Fruit fly (Drosophila melanogaster) whole organism, wandering third instar larva: Measurements from ENCODE around the gene CG31872.

Source experiments
- Abd-B ChIP-seq: fragments of >200 bp; optimal IDR thresholded peaks from 2 replicates; lab custom pipeline; 2017; ENCODE audit warnings: missing biosample characterization, missing genetic modification characterization
- CrebA ChIP-seq: fragments of 200-800 bp; sonication (Bioruptor generic); optimal IDR thresholded peaks from 2 replicates; lab custom pipeline; 2016; ENCODE audit warnings: missing biosample characterization, mild to moderate bottlenecking, missing genetic modification characterization, borderline replicate concordance
- Dfd ChIP-seq: fragments of >200 bp; optimal IDR thresholded peaks from 2 replicates; lab custom pipeline; 2017; ENCODE audit warnings: missing biosample characterization, missing genetic modification characterization
- Dif ChIP-seq: fragments of 200-275, 200-300 bp; sonication (Bioruptor generic); optimal IDR thresholded peaks from 2 replicates; lab custom pipeline; 2018; ENCODE audit warnings: missing biosample characterization, missing genetic modification characterization; ENCODE audit not compliant: partially characterized antibody
- GATAd ChIP-seq: sonication (Bioruptor generic); optimal IDR thresholded peaks from 2 replicates; lab custom pipeline; 2016; ENCODE audit warnings: missing biosample characterization, missing genetic modification characterization
- Hnf4 ChIP-seq: fragments of 200-800 bp; sonication (Bioruptor generic); optimal IDR thresholded peaks from 2 replicates; lab custom pipeline; 2016; ENCODE audit warnings: missing biosample characterization, mild to moderate bottlenecking, missing genetic modification characterization
- Hr78 ChIP-seq: fragments of >200 bp; optimal IDR thresholded peaks from 2 replicates; lab custom pipeline; 2017; ENCODE audit warnings: missing biosample characterization, missing genetic modification characterization
- Hr83 ChIP-seq: fragments of 200-300 bp; sonication (Bioruptor generic); optimal IDR thresholded peaks from 2 replicates; lab custom pipeline; 2016; ENCODE audit warnings: missing biosample characterization, mild to moderate bottlenecking, missing genetic modification characterization, moderate library complexity; ENCODE audit not compliant: poor library complexity, severe bottlenecking
- Jra ChIP-seq: sonication (Bioruptor generic); optimal IDR thresholded peaks from 2 replicates; lab custom pipeline; 2016; ENCODE audit warnings: missing biosample characterization, missing genetic modification characterization
- N ChIP-seq: fragments of >200 bp; optimal IDR thresholded peaks from 2 replicates; lab custom pipeline; 2018; ENCODE audit warnings: missing biosample characterization, missing external identifiers, missing genetic modification characterization
- OdsH ChIP-seq: fragments of 200-800 bp; sonication (Bioruptor generic); optimal IDR thresholded peaks from 2 replicates; lab custom pipeline; 2016; ENCODE audit warnings: missing biosample characterization, mild to moderate bottlenecking, missing genetic modification characterization
- Sp1 ChIP-seq: fragments of 200-800 bp; sonication (Bioruptor generic); optimal IDR thresholded peaks from 3 replicates; lab custom pipeline; 2019; ENCODE audit warnings: missing biosample characterization, mild to moderate bottlenecking, missing genetic modification characterization, moderate library complexity
- Vsx2 ChIP-seq: fragments of 200-300, 225-300 bp; sonication (Bioruptor generic); optimal IDR thresholded peaks from 2 replicates; lab custom pipeline; 2018; ENCODE audit warnings: missing biosample characterization, missing genetic modification characterization; ENCODE audit not compliant: partially characterized antibody
- br ChIP-seq: fragments of 200-800 bp; sonication (Bioruptor generic); optimal IDR thresholded peaks from 2 replicates; lab custom pipeline; 2016; ENCODE audit warnings: missing biosample characterization, missing genetic modification characterization
- brk ChIP-seq: fragments of 200-800 bp; sonication (Bioruptor generic); optimal IDR thresholded peaks from 2 replicates; lab custom pipeline; 2016; ENCODE audit warnings: missing biosample characterization, mild to moderate bottlenecking, missing genetic modification characterization
- dl ChIP-seq, 2 experiments: fragments of 175-275, 200-275 bp in 1 of 2; fragments of 200-275 bp in 1 of 2; sonication (Bioruptor generic); optimal IDR thresholded peaks; lab custom pipeline; 2018; ENCODE audit warnings: mild to moderate bottlenecking in 2 of 2, missing biosample characterization in 2 of 2, missing genetic modification characterization in 2 of 2, moderate library complexity in 2 of 2; ENCODE audit not compliant: partially characterized antibody in 2 of 2, insufficient read depth in 1 of 2
- dmrt93B ChIP-seq: fragments of 200-800 bp; sonication (Bioruptor generic); optimal IDR thresholded peaks from 2 replicates; lab custom pipeline; 2018; ENCODE audit warnings: missing biosample characterization, mild to moderate bottlenecking, missing genetic modification characterization
- ey ChIP-seq: fragments of 200-800 bp; sonication (Bioruptor generic); optimal IDR thresholded peaks from 2 replicates; lab custom pipeline; 2016; ENCODE audit warnings: missing biosample characterization, missing genetic modification characterization
- foxo ChIP-seq, 2 experiments: fragments of 200-800 bp; sonication (Bioruptor generic); optimal IDR thresholded peaks; 2 replicates in 1 of 2; 3 replicates in 1 of 2; lab custom pipeline; 2016 to 2017; ENCODE audit warnings: missing biosample characterization in 2 of 2, missing genetic modification characterization in 2 of 2
- fru ChIP-seq: fragments of 200-800 bp; sonication (Bioruptor generic); optimal IDR thresholded peaks from 3 replicates; lab custom pipeline; 2016; ENCODE audit warnings: missing biosample characterization, mild to moderate bottlenecking, missing genetic modification characterization
- h ChIP-seq: fragments of 200-800 bp; sonication (Bioruptor generic); optimal IDR thresholded peaks from 3 replicates; lab custom pipeline; 2016; ENCODE audit warnings: missing biosample characterization, mild to moderate bottlenecking, missing genetic modification characterization
- jim ChIP-seq: fragments of 175-275, 200-325 bp; sonication (Bioruptor generic); optimal IDR thresholded peaks from 2 replicates; lab custom pipeline; 2016; ENCODE audit warnings: missing biosample characterization, mild to moderate bottlenecking, missing genetic modification characterization
- lola ChIP-seq: fragments of >200 bp; optimal IDR thresholded peaks from 2 replicates; lab custom pipeline; 2017; ENCODE audit warnings: missing biosample characterization, missing genetic modification characterization
- pan ChIP-seq: fragments of >200 bp; optimal IDR thresholded peaks from 2 replicates; lab custom pipeline; 2017
- psq ChIP-seq: fragments of 200-800 bp; sonication (Bioruptor generic); optimal IDR thresholded peaks from 3 replicates; lab custom pipeline; 2017; ENCODE audit warnings: missing biosample characterization, mild to moderate bottlenecking, missing genetic modification characterization, moderate library complexity
- sage ChIP-seq: fragments of 200-800 bp; sonication (Bioruptor generic); optimal IDR thresholded peaks from 2 replicates; lab custom pipeline; 2016; ENCODE audit warnings: missing biosample characterization, mild to moderate bottlenecking, missing genetic modification characterization
- sv ChIP-seq: fragments of 200-800 bp; sonication (Bioruptor generic); optimal IDR thresholded peaks from 3 replicates; lab custom pipeline; 2016; ENCODE audit warnings: missing biosample characterization, missing genetic modification characterization
- usp ChIP-seq: fragments of >200 bp; optimal IDR thresholded peaks from 2 replicates; lab custom pipeline; 2017; ENCODE audit warnings: missing biosample characterization, missing genetic modification characterization
- woc ChIP-seq: sonication (Bioruptor generic); optimal IDR thresholded peaks from 2 replicates; lab custom pipeline; 2016; ENCODE audit warnings: missing biosample characterization, mild to moderate bottlenecking, missing genetic modification characterization

The CG31872 gene

DNA sequence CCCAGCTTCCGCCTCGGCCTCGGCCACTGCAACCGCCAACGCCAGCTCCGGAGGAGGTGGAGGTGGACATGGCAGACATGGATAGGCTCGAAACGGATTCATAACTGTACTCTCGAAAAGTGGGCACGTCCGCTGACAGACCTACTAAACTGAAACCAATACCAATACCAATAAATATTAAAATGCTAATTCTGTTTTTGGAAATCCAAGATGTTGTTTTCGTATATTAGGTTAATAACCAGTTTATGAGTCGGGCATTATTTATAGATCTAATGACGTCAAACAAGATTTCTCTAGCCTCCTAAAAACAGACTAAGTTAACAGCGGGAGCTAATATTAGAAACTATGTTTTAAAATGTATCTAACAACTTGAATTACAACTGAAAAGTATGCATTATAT lies 42.5 kb downstream of the CG31872 start:
- TF ChIP-seq Sp1 (GFP tag; lab: Kevin White, UChicago) (no peak), woc (GFP tag; lab: Kevin White, UChicago) (no peak), Hnf4 (GFP tag; lab: Kevin White, UChicago) (no peak), dmrt93B (GFP tag; lab: Kevin White, UChicago) (no peak), ey (GFP tag; lab: Kevin White, UChicago) (no peak), Abd-B (GFP tag; lab: Kevin White, UChicago) (no peak)

DNA sequence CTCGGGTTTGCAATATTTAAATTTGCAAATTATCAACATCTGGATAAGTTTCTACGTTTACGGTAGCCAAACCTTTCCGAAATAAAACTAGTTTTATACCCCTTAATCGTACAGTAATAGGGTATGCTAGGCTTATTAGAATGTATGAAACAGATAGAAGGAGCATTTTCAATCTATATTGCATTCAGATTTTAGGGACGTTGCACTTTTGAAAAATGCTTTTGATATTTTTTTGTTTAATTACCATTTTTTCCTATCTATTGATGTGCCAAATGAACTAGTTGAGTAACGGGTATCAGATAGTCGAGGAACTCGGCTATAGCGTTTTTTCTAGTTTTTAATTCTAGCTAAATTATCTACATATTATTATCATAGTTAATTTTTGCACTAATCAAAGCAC lies 43.2 kb downstream of the CG31872 start:
- TF ChIP-seq Abd-B (GFP tag; lab: Kevin White, UChicago) = no peak
- no peak for TF ChIP-seq Dif
- TF ChIP-seq psq (GFP tag; lab: Kevin White, UChicago) = no peak
- TF ChIP-seq lola (GFP tag; lab: Kevin White, UChicago) = no peak
- TF ChIP-seq Dfd (GFP tag; lab: Kevin White, UChicago) = no peak
- no peak for TF ChIP-seq ey (GFP tag; lab: Kevin White, UChicago)
- no peak for TF ChIP-seq dmrt93B (GFP tag; lab: Kevin White, UChicago)
- TF ChIP-seq dl (GFP tag; optimal IDR thresholded peaks at IDR 0.05; lab: Kevin White, UChicago; ENCODE audit: insufficient read depth in 1 of 2, partially characterized antibody in 2 of 2) = no peak
- no peak for TF ChIP-seq Hr78 (GFP tag; lab: Kevin White, UChicago)
- TF ChIP-seq br = no peak
- TF ChIP-seq Jra = no peak
- no peak for TF ChIP-seq pan (lab: Kevin White, UChicago)
- TF ChIP-seq h (GFP tag; lab: Kevin White, UChicago) = no peak
- TF ChIP-seq Hr83 (GFP tag; lab: Kevin White, UChicago) = no peak
- no peak for TF ChIP-seq brk
- no peak for TF ChIP-seq CrebA

DNA sequence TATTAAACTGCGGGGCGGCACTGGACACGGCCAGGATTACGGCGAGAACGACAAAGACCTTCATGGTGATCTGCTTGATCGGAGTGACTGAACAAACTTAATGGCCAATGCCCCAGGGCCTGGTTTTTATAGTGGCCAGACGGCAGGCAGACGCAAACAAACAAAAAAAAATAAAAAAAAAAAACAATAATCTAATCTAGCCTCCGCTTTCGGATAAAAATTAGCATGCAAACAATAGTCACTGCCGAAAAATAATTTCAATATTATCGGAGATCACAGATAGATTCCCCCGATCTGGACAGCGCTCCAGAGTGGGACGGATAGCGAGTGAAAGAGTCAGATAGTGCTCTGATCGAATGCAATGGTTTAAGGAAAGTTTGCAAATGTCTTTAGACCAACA lies 44.6 kb downstream of the CG31872 start, which contains the start of gene CG7299:
Gene CG7299, minus strand, starts transcription at position 101 of the 400 bp plus-strand sequence.
- TF ChIP-seq dl (GFP tag; optimal IDR thresholded peaks at IDR 0.05; lab: Kevin White, UChicago; ENCODE audit: insufficient read depth in 1 of 2, partially characterized antibody in 2 of 2) (no peak), Hnf4 (GFP tag; lab: Kevin White, UChicago) (no peak), OdsH (no peak), usp (GFP tag; lab: Kevin White, UChicago) (no peak), Vsx2 (GFP tag; lab: Kevin White, UChicago) (no peak), Abd-B (GFP tag; lab: Kevin White, UChicago) (no peak), fru (no peak), N (GFP tag; lab: Kevin White, UChicago) (no peak), woc (GFP tag; lab: Kevin White, UChicago) (no peak), foxo (GFP tag; optimal IDR thresholded peaks at IDR 0.05; lab: Kevin White, UChicago) (no peak), sv (GFP tag; lab: Kevin White, UChicago) (no peak), jim (GFP tag; lab: Kevin White, UChicago) (no peak), dmrt93B (GFP tag; lab: Kevin White, UChicago) (no peak), Hr78 (GFP tag; lab: Kevin White, UChicago) (no peak), lola (GFP tag; lab: Kevin White, UChicago) (no peak), CrebA (no peak)

DNA sequence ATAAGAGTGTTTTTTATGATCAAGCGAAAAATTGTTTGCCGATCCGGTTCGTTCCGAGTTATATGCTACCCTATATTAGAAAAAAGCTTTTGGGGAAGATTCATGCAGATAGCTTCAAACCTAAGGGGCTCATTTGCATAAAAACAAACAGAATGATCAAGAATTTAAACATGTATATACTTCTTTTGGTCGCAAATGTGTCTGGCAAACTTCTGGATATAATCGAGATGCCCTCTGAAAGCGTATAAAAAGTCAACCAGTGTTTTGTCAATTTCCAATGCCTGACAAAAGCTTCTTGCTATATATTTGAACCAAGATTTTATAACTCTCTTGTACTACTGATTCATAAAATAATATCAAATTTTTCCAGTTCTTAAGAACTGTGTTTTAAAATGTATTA lies 45.9 kb downstream of the CG31872 start:
- no peak for TF ChIP-seq GATAd (GFP tag; lab: Kevin White, UChicago)
- no peak for TF ChIP-seq OdsH
- TF ChIP-seq CrebA = no peak

dm6 chr2L:10687009-10687793 lies 47.5 kb downstream of the CG31872 start, which contains the start of gene CG7296:
Gene CG7296 (minus strand): TSS chr2L:10687066.
- TF ChIP-seq N (GFP tag; lab: Kevin White, UChicago) = no peak
- TF ChIP-seq sv (GFP tag; lab: Kevin White, UChicago) = no peak
- TF ChIP-seq GATAd (GFP tag; lab: Kevin White, UChicago) = no peak
- TF ChIP-seq OdsH = no peak
- no peak for TF ChIP-seq CrebA
- TF ChIP-seq Dif = no peak
- TF ChIP-seq brk = no peak
- no peak for TF ChIP-seq sage (GFP tag; lab: Kevin White, UChicago)
- no peak for TF ChIP-seq Hnf4 (GFP tag; lab: Kevin White, UChicago)
